Worm (Caenorhabditis elegans) whole organism, late embryonic: Measurements from ENCODE around the gene C54E4.12.
A peak's percentile ranks its signal among the peaks of the same experiment; 100 is the strongest.

Source experiments
- C08G9.2 ChIP-seq: sonication (generic microtip); optimal IDR thresholded peaks from 2 replicates; lab custom pipeline; 2016; ENCODE audit warnings: mild to moderate bottlenecking, missing genetic modification characterization, moderate library complexity, missing compliant biosample characterization
- C38D4.7 ChIP-seq: fragments of 200-800 bp; sonication (Bioruptor generic); optimal IDR thresholded peaks from 2 replicates; lab custom pipeline; 2018; ENCODE audit warnings: mild to moderate bottlenecking, missing genetic modification characterization, moderate library complexity, missing compliant biosample characterization
- T23F11.4 ChIP-seq: fragments of 200-800 bp; sonication (Bioruptor generic); optimal IDR thresholded peaks from 2 replicates; lab custom pipeline; 2018; ENCODE audit warnings: mild to moderate bottlenecking, missing genetic modification characterization, missing compliant biosample characterization
- ceh-18 ChIP-seq: sonication (generic microtip); optimal IDR thresholded peaks from 2 replicates; lab custom pipeline; 2016; ENCODE audit warnings: missing genetic modification characterization, missing compliant biosample characterization
- ceh-2 ChIP-seq: sonication (generic microtip); optimal IDR thresholded peaks from 2 replicates; lab custom pipeline; 2016; ENCODE audit warnings: missing genotype, missing genetic modification characterization, missing compliant biosample characterization
- ceh-24 ChIP-seq: sonication (generic microtip); optimal IDR thresholded peaks from 2 replicates; lab custom pipeline; 2016; ENCODE audit warnings: mild to moderate bottlenecking, missing genetic modification characterization, missing compliant biosample characterization
- ceh-30 ChIP-seq: fragments of 150-350 bp; optimal IDR thresholded peaks from 2 replicates; lab custom pipeline; 2014; ENCODE audit warnings: missing biosample characterization, missing genetic modification characterization
- ceh-31 ChIP-seq: sonication (generic microtip); optimal IDR thresholded peaks from 2 replicates; lab custom pipeline; 2016; ENCODE audit warnings: missing genetic modification characterization, missing compliant biosample characterization
- ceh-34 ChIP-seq: sonication (generic microtip); optimal IDR thresholded peaks from 2 replicates; lab custom pipeline; 2016; ENCODE audit warnings: mild to moderate bottlenecking, missing genetic modification characterization, missing compliant biosample characterization
- ceh-45 ChIP-seq: fragments of 200-800 bp; sonication (Bioruptor generic); IDR thresholded peaks from 2 replicates; pipeline ENCODE4 v1.3.6; 2022; ENCODE audit warnings: missing genetic modification reagents, missing genetic modification characterization, missing compliant biosample characterization
- ceh-6 ChIP-seq: fragments of 200-800 bp; sonication (Bioruptor generic); optimal IDR thresholded peaks from 2 replicates; lab custom pipeline; 2018; ENCODE audit warnings: mild to moderate bottlenecking, missing genetic modification characterization, missing compliant biosample characterization
- ceh-9 ChIP-seq: sonication (generic microtip); optimal IDR thresholded peaks from 2 replicates; lab custom pipeline; 2016; ENCODE audit warnings: mild to moderate bottlenecking, missing genetic modification characterization, inconsistent platforms, missing compliant biosample characterization
- dve-1 ChIP-seq: sonication (generic microtip); optimal IDR thresholded peaks from 2 replicates; lab custom pipeline; 2017; ENCODE audit warnings: antibody characterized with exemption, mild to moderate bottlenecking, missing genetic modification characterization, missing compliant biosample characterization
- elt-2 ChIP-seq: sonication (generic microtip); optimal IDR thresholded peaks from 2 replicates; lab custom pipeline; 2016; ENCODE audit warnings: missing genetic modification reagents, missing genetic modification characterization, missing compliant biosample characterization
- ets-4 ChIP-seq: sonication (generic microtip); optimal IDR thresholded peaks from 2 replicates; lab custom pipeline; 2016; ENCODE audit warnings: missing genetic modification characterization, missing compliant biosample characterization
- eyg-1 ChIP-seq: sonication (generic microtip); optimal IDR thresholded peaks from 2 replicates; lab custom pipeline; 2016; ENCODE audit warnings: missing genotype, missing genetic modification characterization, missing compliant biosample characterization
- hlh-30 ChIP-seq: sonication (generic microtip); optimal IDR thresholded peaks from 2 replicates; lab custom pipeline; 2017; ENCODE audit warnings: antibody characterized with exemption, missing genetic modification characterization, missing compliant biosample characterization; ENCODE audit not compliant: insufficient read depth
- lim-6 ChIP-seq: sonication (generic microtip); optimal IDR thresholded peaks from 2 replicates; lab custom pipeline; 2016; ENCODE audit warnings: missing genetic modification characterization, missing compliant biosample characterization
- mec-3 ChIP-seq: sonication (generic microtip); optimal IDR thresholded peaks from 2 replicates; lab custom pipeline; 2016; ENCODE audit warnings: borderline replicate concordance, missing genetic modification characterization, missing compliant biosample characterization
- nfya-1 ChIP-seq: sonication (generic microtip); optimal IDR thresholded peaks from 2 replicates; lab custom pipeline; 2017; ENCODE audit warnings: missing genetic modification characterization, mild to moderate bottlenecking, missing compliant biosample characterization, antibody characterized with exemption, moderate library complexity
- nhr-232 ChIP-seq: sonication (generic microtip); optimal IDR thresholded peaks from 2 replicates; lab custom pipeline; 2016; ENCODE audit warnings: missing genetic modification characterization, missing compliant biosample characterization
- npax-4 ChIP-seq: sonication (generic microtip); optimal IDR thresholded peaks from 2 replicates; lab custom pipeline; 2016; ENCODE audit warnings: missing genetic modification characterization, missing compliant biosample characterization
- pag-3 ChIP-seq: sonication (generic microtip); optimal IDR thresholded peaks from 2 replicates; lab custom pipeline; 2016; ENCODE audit warnings: missing compliant biosample characterization, missing genetic modification characterization, borderline replicate concordance
- pqm-1 ChIP-seq: sonication (generic microtip); optimal IDR thresholded peaks from 2 replicates; lab custom pipeline; 2016; ENCODE audit warnings: missing genetic modification characterization, missing compliant biosample characterization
- rnt-1 ChIP-seq: sonication (generic microtip); optimal IDR thresholded peaks from 2 replicates; lab custom pipeline; 2016; ENCODE audit warnings: missing genetic modification characterization, missing compliant biosample characterization
- sdc-2 ChIP-seq: sonication (generic microtip); optimal IDR thresholded peaks from 2 replicates; lab custom pipeline; 2016; ENCODE audit warnings: missing genotype, missing genetic modification characterization, missing compliant biosample characterization
- sox-2 ChIP-seq: fragments of 200-800 bp; sonication (Bioruptor generic); IDR thresholded peaks from 2 replicates; pipeline ENCODE4 v1.3.6; 2022; ENCODE audit warnings: missing genetic modification reagents, missing genetic modification characterization, missing compliant biosample characterization
- syd-9 ChIP-seq: sonication (generic microtip); optimal IDR thresholded peaks from 2 replicates; lab custom pipeline; 2016; ENCODE audit warnings: mild to moderate bottlenecking, missing genetic modification characterization, moderate library complexity, missing compliant biosample characterization
- tbx-2 ChIP-seq: sonication (generic microtip); optimal IDR thresholded peaks from 2 replicates; lab custom pipeline; 2016; ENCODE audit warnings: missing genetic modification characterization, missing compliant biosample characterization
- tbx-7 ChIP-seq: sonication (generic microtip); optimal IDR thresholded peaks from 2 replicates; lab custom pipeline; 2016; ENCODE audit warnings: missing genotype, missing genetic modification characterization, missing compliant biosample characterization
- ttx-3 ChIP-seq: sonication (generic microtip); optimal IDR thresholded peaks from 2 replicates; lab custom pipeline; 2016; ENCODE audit warnings: missing genetic modification reagents, missing genetic modification characterization, missing compliant biosample characterization
- unc-86 ChIP-seq: sonication (generic microtip); optimal IDR thresholded peaks from 2 replicates; lab custom pipeline; 2016; ENCODE audit warnings: missing genetic modification characterization, missing compliant biosample characterization
- zip-5 ChIP-seq: sonication (generic microtip); optimal IDR thresholded peaks from 2 replicates; lab custom pipeline; 2016; ENCODE audit warnings: missing genetic modification characterization, missing compliant biosample characterization

Gene C54E4.12

DNA sequence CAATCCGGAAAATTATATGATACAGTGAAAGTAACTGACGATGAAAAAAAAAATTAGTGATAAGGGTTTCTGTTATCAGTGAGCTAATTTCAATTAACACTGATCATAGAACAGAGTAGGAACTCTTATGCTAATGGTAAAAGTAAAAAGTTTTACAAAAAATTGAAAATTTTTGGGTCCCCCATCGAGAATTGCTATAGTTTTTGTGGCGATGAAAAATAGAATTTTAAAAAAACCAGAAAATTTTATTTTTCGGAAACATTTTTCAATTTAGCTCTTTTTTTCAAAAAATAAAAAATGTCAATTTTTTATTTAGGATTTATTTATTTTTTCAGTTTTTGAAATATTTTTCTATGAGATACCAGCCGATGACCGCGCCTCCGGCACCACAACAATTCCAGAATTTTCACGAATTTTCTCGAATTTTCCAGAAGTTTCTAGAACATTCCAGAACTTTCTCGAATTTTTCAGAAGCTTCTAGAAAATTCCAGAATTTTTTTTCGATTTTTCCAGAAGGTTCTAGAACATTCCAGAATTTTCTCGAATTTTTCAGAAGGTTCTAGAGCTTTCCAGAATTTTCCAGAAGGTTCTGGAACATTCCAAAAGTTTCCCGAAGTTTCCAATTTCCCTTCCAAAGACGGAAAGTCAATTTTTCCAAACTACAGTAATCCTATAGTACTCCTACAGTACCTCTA, 26.9 kb downstream of the C54E4.12 start, which contains the start of gene C23H5.8:
C23H5.8 (minus strand) TSS at position 51 of the 695 bp plus-strand sequence.
- TF ChIP-seq nfya-1 (tag; lab: Kevin White, UChicago) = no peak
- TF ChIP-seq elt-2 = peak; percentile 50
- no peak for TF ChIP-seq eyg-1 (tag; lab: Kevin White, UChicago)
- no peak for TF ChIP-seq mec-3
- no peak for TF ChIP-seq ceh-34
- TF ChIP-seq sox-2 = no peak
- TF ChIP-seq ceh-45 (GFP tag; lab: Robert Waterston, UW) = no peak
- TF ChIP-seq zip-5 = no peak

DNA sequence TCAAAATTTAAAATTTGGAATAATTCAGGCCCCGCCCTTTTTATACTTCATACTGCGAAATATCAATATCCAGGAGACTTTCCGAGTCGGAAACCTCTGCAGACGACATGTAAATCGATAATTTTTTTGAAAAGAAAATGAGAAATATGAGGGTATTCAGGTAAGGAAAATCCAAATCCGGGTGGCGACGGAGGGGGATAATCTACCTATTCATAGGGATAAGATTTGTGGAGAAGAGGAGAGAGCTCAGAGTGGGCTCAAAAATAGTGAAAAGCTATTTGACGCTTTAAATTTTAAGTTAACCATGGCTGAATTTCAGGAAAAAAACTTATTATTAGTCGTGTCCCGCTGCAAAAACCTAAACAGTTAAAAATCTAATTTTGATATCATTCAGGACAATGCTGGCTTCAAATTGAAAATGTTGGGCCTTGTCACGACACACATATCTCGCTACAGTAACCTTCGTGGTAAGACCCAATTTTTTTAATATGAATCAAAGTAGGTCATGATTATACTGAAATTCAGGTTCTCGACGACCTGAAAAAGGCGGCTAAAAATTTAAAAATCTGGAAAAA, 29.1 kb downstream of the C54E4.12 start, which contains the start of gene che-6:
che-6 (minus strand) TSS at position 109 of the 575 bp plus-strand sequence.
- TF ChIP-seq eyg-1 (tag; lab: Kevin White, UChicago) = no peak
- TF ChIP-seq sdc-2 (tag; lab: Kevin White, UChicago) = no peak
- no peak for TF ChIP-seq C08G9.2 (tag; lab: Kevin White, UChicago)
- TF ChIP-seq tbx-7 (tag; lab: Kevin White, UChicago) = no peak
- no peak for TF ChIP-seq ceh-9 (tag; lab: Kevin White, UChicago)
- TF ChIP-seq pag-3 (tag; lab: Kevin White, UChicago) = no peak
- no peak for TF ChIP-seq ceh-18 (tag; lab: Kevin White, UChicago)
- TF ChIP-seq lim-6 (tag; lab: Kevin White, UChicago) = no peak
- no peak for TF ChIP-seq ttx-3 (tag; lab: Kevin White, UChicago)
- no peak for TF ChIP-seq hlh-30 (tag; lab: Kevin White, UChicago)
- TF ChIP-seq zip-5 = no peak
- no peak for TF ChIP-seq ceh-34
- TF ChIP-seq mec-3 = no peak
- no peak for TF ChIP-seq tbx-2
- TF ChIP-seq rnt-1 (tag; lab: Kevin White, UChicago) = no peak

DNA sequence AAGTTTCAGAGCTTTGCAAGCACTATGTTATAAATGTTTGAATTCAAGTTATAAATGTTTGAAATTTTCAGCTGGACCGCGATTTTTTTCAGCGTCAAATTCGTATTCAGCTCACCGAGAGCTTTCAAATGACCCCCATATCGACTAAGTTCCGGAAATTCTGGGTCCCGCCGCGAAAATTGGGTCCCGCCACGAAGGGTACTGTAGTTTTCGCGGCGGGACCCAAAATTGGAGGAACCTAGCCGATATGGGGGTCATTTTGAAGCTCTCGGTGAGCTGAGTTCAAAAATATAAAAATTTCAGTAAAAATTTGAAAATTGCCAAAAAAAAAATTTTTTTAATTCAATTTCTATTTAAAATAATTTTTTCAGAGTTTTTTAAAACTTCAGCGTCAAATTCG, 33.7 kb downstream of the C54E4.12 start:
- TF ChIP-seq ceh-31 = no peak
- TF ChIP-seq ceh-24 = no peak
- TF ChIP-seq ceh-2 (tag; lab: Kevin White, UChicago) = no peak
- no peak for TF ChIP-seq C38D4.7
- no peak for TF ChIP-seq nfya-1 (tag; lab: Kevin White, UChicago)
- no peak for TF ChIP-seq lim-6 (tag; lab: Kevin White, UChicago)
- TF ChIP-seq T23F11.4 = no peak
- TF ChIP-seq ceh-45 (GFP tag; lab: Robert Waterston, UW) = no peak
- no peak for TF ChIP-seq unc-86 (tag; lab: Kevin White, UChicago)
- TF ChIP-seq ceh-30 (tag; lab: Kevin White, UChicago) = no peak

DNA sequence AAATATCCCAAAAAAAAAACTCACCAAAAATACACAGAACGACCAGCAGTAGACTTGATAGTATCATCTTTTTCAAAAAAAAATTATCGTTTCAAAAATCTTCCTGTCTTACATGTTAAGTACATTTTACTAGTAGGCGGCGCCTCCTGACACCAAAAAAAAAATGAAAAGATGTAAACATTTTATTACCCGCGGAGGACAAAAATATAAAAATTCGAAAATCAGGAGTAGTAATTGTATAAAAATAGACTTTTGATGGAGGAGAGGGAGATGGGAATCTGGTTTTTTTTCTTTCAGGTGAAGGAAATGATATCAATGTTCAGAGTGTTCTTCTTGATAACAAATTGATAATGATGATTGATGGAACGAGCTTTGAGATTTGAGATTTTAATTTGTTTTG, 37.6 kb downstream of the C54E4.12 start, which contains the start of gene C23H5.15:
C23H5.15 (minus strand) TSS at position 101 of the 400 bp plus-strand sequence.
- TF ChIP-seq pag-3 (tag; lab: Kevin White, UChicago) = no peak
- no peak for TF ChIP-seq dve-1
- no peak for TF ChIP-seq ceh-31
- no peak for TF ChIP-seq sdc-2 (tag; lab: Kevin White, UChicago)
- no peak for TF ChIP-seq ceh-34
- TF ChIP-seq syd-9 (tag; lab: Kevin White, UChicago) = no peak
- TF ChIP-seq ceh-45 (GFP tag; lab: Robert Waterston, UW) = no peak
- no peak for TF ChIP-seq ets-4 (tag; lab: Kevin White, UChicago)
- no peak for TF ChIP-seq npax-4 (tag; lab: Kevin White, UChicago)
- no peak for TF ChIP-seq nhr-232 (tag; lab: Kevin White, UChicago)
- no peak for TF ChIP-seq pqm-1 (tag; lab: Kevin White, UChicago)
- no peak for TF ChIP-seq ceh-6 (GFP tag; lab: Kevin White, UChicago)
- no peak for TF ChIP-seq tbx-7 (tag; lab: Kevin White, UChicago)
